Worm (Caenorhabditis elegans): ENCODE measurements around the gene pals-39.

The pals-39 gene

ce11 chrV:12491070-12491643, 47.5 kb upstream of the pals-39 start (continued):
- no peak for TF ChIP-seq nhr-84 (tag; optimal IDR thresholded peaks at IDR 0.05)
- TF ChIP-seq fkh-8 (tag; optimal IDR thresholded peaks at IDR 0.05), result no peak
- TF ChIP-seq hlh-4 (tag; optimal IDR thresholded peaks at IDR 0.05), result no peak
- peak; percentile 6 to 67 for TF ChIP-seq lsy-2 (tag; optimal IDR thresholded peaks at IDR 0.05)
- TF ChIP-seq hlh-17 (GFP tag; optimal IDR thresholded peaks at IDR 0.05; ENCODE audit: borderline replicate concordance), result no peak
- TF ChIP-seq snpc-4 (tag; optimal IDR thresholded peaks at IDR 0.05), result peak; percentile 99
- peak; percentile 93 for TF ChIP-seq nhr-19 (GFP tag; conservative IDR thresholded peaks at IDR 0.05)
- no peak for TF ChIP-seq ceh-90 (tag; optimal IDR thresholded peaks at IDR 0.05)
- TF ChIP-seq lin-15B (tag; optimal IDR thresholded peaks at IDR 0.05), result peak; percentile 9
- TF ChIP-seq mef-2 (tag; optimal IDR thresholded peaks at IDR 0.05), result no peak
- TF ChIP-seq fos-1 (tag; optimal IDR thresholded peaks at IDR 0.05), result peak; percentile 31
- TF ChIP-seq nhr-12 (tag; optimal IDR thresholded peaks at IDR 0.05), result no peak
- TF ChIP-seq mep-1 (tag; optimal IDR thresholded peaks at IDR 0.05), result peak; percentile 61
- TF ChIP-seq C34B4.2 (tag; optimal IDR thresholded peaks at IDR 0.05), result no peak
- TF ChIP-seq xbp-1 (tag; optimal IDR thresholded peaks at IDR 0.05), result peak; percentile 67
- peak; percentile 16 for TF ChIP-seq aly-2 (tag; optimal IDR thresholded peaks at IDR 0.05)
- TF ChIP-seq irx-1 (tag; optimal IDR thresholded peaks at IDR 0.05), result peak; percentile 76
- peak in 2 of 3 experiments; percentile 41 to 59 for TF ChIP-seq dpl-1 (GFP tag; optimal IDR thresholded peaks at IDR 0.05)
- peak; percentile 87 for TF ChIP-seq lin-39 (tag; optimal IDR thresholded peaks at IDR 0.05)
- peak; percentile 21 for TF ChIP-seq jun-1 (tag; optimal IDR thresholded peaks at IDR 0.05)
- TF ChIP-seq nhr-77 (tag; optimal IDR thresholded peaks at IDR 0.05), result peak; percentile 55
- TF ChIP-seq ama-1 (optimal IDR thresholded peaks at IDR 0.05), result peak; percentile 80
- peak; percentile 18 for TF ChIP-seq C04F5.9 (tag; optimal IDR thresholded peaks at IDR 0.05)
- TF ChIP-seq efl-1 (optimal IDR thresholded peaks at IDR 0.05), result peak; percentile 48 to 68
- peak; percentile 40 to 95 for TF ChIP-seq efl-1 (GFP tag; optimal IDR thresholded peaks at IDR 0.05 in 1 of 2)
- TF ChIP-seq elt-3 (tag; optimal IDR thresholded peaks at IDR 0.05), result peak in 1 of 6 experiments; percentile 46
- TF ChIP-seq sup-37 (GFP tag; optimal IDR thresholded peaks at IDR 0.05), result peak; percentile 82
- peak; percentile 41 for TF ChIP-seq egl-13 (tag; optimal IDR thresholded peaks at IDR 0.05)
- no peak for TF ChIP-seq zag-1 (tag; optimal IDR thresholded peaks at IDR 0.05)
- peak in 1 of 2 experiments; percentile 14 for TF ChIP-seq ztf-11 (tag; optimal IDR thresholded peaks at IDR 0.05)
- TF ChIP-seq aha-1 (tag; optimal IDR thresholded peaks at IDR 0.05), result no peak
- no peak for TF ChIP-seq fkh-10 (GFP tag; optimal IDR thresholded peaks at IDR 0.05)

- TF ChIP-seq Y116A8C.19 (tag; optimal IDR thresholded peaks at IDR 0.05; ENCODE audit: borderline replicate concordance) (no peak), C04F5.9 (tag; optimal IDR thresholded peaks at IDR 0.05) (no peak), lsy-2 (tag; optimal IDR thresholded peaks at IDR 0.05) (peak in 1 of 2 experiments; percentile 41), efl-1 (optimal IDR thresholded peaks at IDR 0.05) (peak; percentile 1 to 17), efl-1 (GFP tag; optimal IDR thresholded peaks at IDR 0.05 in 1 of 2) (no peak), lin-14 (GFP tag; optimal IDR thresholded peaks at IDR 0.05) (peak; percentile 60), unc-130 (tag; optimal IDR thresholded peaks at IDR 0.05) (no peak), nhr-19 (GFP tag; conservative IDR thresholded peaks at IDR 0.05) (peak; percentile 15; the same call in 1 of the 2 replicates), ztf-4 (tag; optimal IDR thresholded peaks at IDR 0.05) (no peak), dsc-1 (tag; optimal IDR thresholded peaks at IDR 0.05) (peak; percentile 50), nhr-71 (tag; optimal IDR thresholded peaks at IDR 0.05) (peak; percentile 24), snu-23 (GFP tag; optimal IDR thresholded peaks at IDR 0.05) (peak; percentile 16), ceh-90 (tag; optimal IDR thresholded peaks at IDR 0.05) (no peak), unc-86 (tag; optimal IDR thresholded peaks at IDR 0.05) (no peak), snpc-4 (tag; optimal IDR thresholded peaks at IDR 0.05) (peak; percentile 64), rnt-1 (tag; optimal IDR thresholded peaks at IDR 0.05) (peak; percentile 47)
These were observed 44.3 kb upstream of the pals-39 start for ce11 chrV:12488002-12488401.
